Fruit fly (Drosophila melanogaster): ENCODE measurements around the gene CG2218.

CG2218 gene

DNA sequence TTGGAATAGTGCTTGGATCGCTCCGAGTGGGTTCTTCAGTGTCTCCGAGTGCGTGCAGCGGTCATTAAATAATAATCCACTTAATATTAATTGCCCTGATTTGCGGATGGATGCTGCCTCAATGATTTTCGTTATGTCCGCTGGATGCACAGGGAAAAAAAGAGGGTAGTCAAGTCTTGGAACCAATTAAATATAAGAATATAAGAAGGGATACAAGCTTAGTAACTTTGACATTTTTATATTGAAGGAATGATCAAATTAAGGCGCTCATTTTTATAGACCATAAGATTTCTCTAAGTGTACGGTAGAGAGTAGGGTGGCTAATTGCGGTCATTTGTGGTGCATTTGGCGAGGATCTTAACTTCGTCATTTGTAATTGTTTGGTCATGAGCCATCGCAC lies 36.1 kb downstream of the CG2218 start (continued):
- TF ChIP-seq amos (GFP tag; IDR thresholded peaks at IDR 0.05; ENCODE audit: partially characterized antibody) (no peak), danr (GFP tag; IDR thresholded peaks at IDR 0.05) (no peak), zen2 (GFP tag; IDR thresholded peaks at IDR 0.05; ENCODE audit: partially characterized antibody) (no peak), slbo (GFP tag; IDR thresholded peaks at IDR 0.05) (0 out of 2 replicates have a peak, but pooled peaks have one; percentile 23), sima (GFP tag; optimal IDR thresholded peaks at IDR 0.05) (no peak), Med (GFP tag) (peak; percentile 73), da (GFP tag; optimal IDR thresholded peaks at IDR 0.05) (no peak), Meics (GFP tag; optimal IDR thresholded peaks at IDR 0.05) (no peak), CG17912 (GFP tag; optimal IDR thresholded peaks at IDR 0.05) (no peak), disco-r (GFP tag; optimal IDR thresholded peaks at IDR 0.05) (no peak), CG15696 (tag; optimal IDR thresholded peaks at IDR 0.05) (peak; percentile 19), CG17829 (tag; optimal IDR thresholded peaks at IDR 0.05) (peak; percentile 32), CG2889 (GFP tag; IDR thresholded peaks at IDR 0.05) (no peak), en (GFP tag; optimal IDR thresholded peaks at IDR 0.05) (no peak), Xbp1 (GFP tag; optimal IDR thresholded peaks at IDR 0.05) (peak; percentile 6), Mes4 (GFP tag; optimal IDR thresholded peaks at IDR 0.05) (no peak), org-1 (GFP tag; optimal IDR thresholded peaks at IDR 0.05) (no peak), CG17361 (GFP tag; IDR thresholded peaks at IDR 0.05) (no peak), knrl (GFP tag; IDR thresholded peaks at IDR 0.05; ENCODE audit: partially characterized antibody) (no peak), ems (GFP tag; optimal IDR thresholded peaks at IDR 0.05) (no peak), mld (GFP tag; IDR thresholded peaks at IDR 0.05; ENCODE audit: partially characterized antibody) (no peak), crol (GFP tag; IDR thresholded peaks at IDR 0.05) (no peak), dati (GFP tag; IDR thresholded peaks at IDR 0.05) (no peak), CG9215 (GFP tag; IDR thresholded peaks at IDR 0.05) (no peak), CG11504 (tag; optimal IDR thresholded peaks at IDR 0.05) (peak; percentile 6), br (optimal IDR thresholded peaks at IDR 0.05) (no peak), sens (GFP tag) (peak; percentile 87), z (GFP tag; IDR thresholded peaks at IDR 0.05) (no peak), Bteb2 (GFP tag; optimal IDR thresholded peaks at IDR 0.05) (no peak), Dref (GFP tag; IDR thresholded peaks at IDR 0.05) (no peak), MESR4 (GFP tag; optimal IDR thresholded peaks at IDR 0.05) (no peak), CG6272 (GFP tag; IDR thresholded peaks at IDR 0.05) (no peak), row (GFP tag; IDR thresholded peaks at IDR 0.05) (peak; percentile 26; the same call in 1 of the 3 replicates), CG9797 (GFP tag; optimal IDR thresholded peaks at IDR 0.05) (no peak), zfh1 (GFP tag; IDR thresholded peaks at IDR 0.05) (peak; percentile 62; the same call in 2 of the 3 replicates), CG13296 (GFP tag; optimal IDR thresholded peaks at IDR 0.05) (no peak), CG16863 (GFP tag; optimal IDR thresholded peaks at IDR 0.05) (no peak), Sry-δ (GFP tag; optimal IDR thresholded peaks at IDR 0.05) (no peak), CG3847 (GFP tag; IDR thresholded peaks at IDR 0.05) (no peak), CG12236 (GFP tag; optimal IDR thresholded peaks at IDR 0.05) (no peak), bsh (GFP tag; optimal IDR thresholded peaks at IDR 0.05) (peak in 1 of 2 experiments; percentile 41), Atf6 (GFP tag; IDR thresholded peaks at IDR 0.05) (no peak), CG2875 (GFP tag; optimal IDR thresholded peaks at IDR 0.05) (no peak), CG11247 (GFP tag; IDR thresholded peaks at IDR 0.05) (no peak), CG6654 (GFP tag; optimal IDR thresholded peaks at IDR 0.05) (no peak), Usf (GFP tag; optimal IDR thresholded peaks at IDR 0.05) (no peak), CG7372 (GFP tag; IDR thresholded peaks at IDR 0.05) (no peak), chif (GFP tag; optimal IDR thresholded peaks at IDR 0.05) (no peak), seq (GFP tag; IDR thresholded peaks at IDR 0.05) (0 out of 2 replicates have a peak, but pooled peaks have one; percentile 28), fd102C (GFP tag; optimal IDR thresholded peaks at IDR 0.05) (no peak), luna (GFP tag; optimal IDR thresholded peaks at IDR 0.05) (no peak), D19B (GFP tag; optimal IDR thresholded peaks at IDR 0.05) (no peak), Optix (GFP tag; IDR thresholded peaks at IDR 0.05) (no peak)
